Worm (Caenorhabditis elegans) whole organism, mixed stage, embryonic: Measurements from ENCODE around the gene ttbk-7.

ENCODE experiments used
- hlh-1 ChIP-seq: fragments of 150-350 bp; optimal IDR thresholded peaks from 2 replicates; lab custom pipeline; 2014; ENCODE audit warnings: missing biosample characterization, missing genetic modification reagents, missing genetic modification characterization
- lin-13 ChIP-seq: fragments of 150-350 bp; optimal IDR thresholded peaks from 2 replicates; lab custom pipeline; 2014; ENCODE audit warnings: missing biosample characterization, missing genetic modification characterization
- nhr-28 ChIP-seq: fragments of 150-350 bp; optimal IDR thresholded peaks from 2 replicates; lab custom pipeline; 2014; ENCODE audit warnings: missing biosample characterization, missing genetic modification characterization
- unc-39 ChIP-seq: fragments of 150-350 bp; optimal IDR thresholded peaks from 2 replicates; lab custom pipeline; 2014; ENCODE audit warnings: missing biosample characterization, missing genetic modification characterization
- ztf-11 ChIP-seq: fragments of 150-350 bp; optimal IDR thresholded peaks from 2 replicates; lab custom pipeline; 2014; ENCODE audit warnings: missing biosample characterization, missing genetic modification characterization

DNA sequence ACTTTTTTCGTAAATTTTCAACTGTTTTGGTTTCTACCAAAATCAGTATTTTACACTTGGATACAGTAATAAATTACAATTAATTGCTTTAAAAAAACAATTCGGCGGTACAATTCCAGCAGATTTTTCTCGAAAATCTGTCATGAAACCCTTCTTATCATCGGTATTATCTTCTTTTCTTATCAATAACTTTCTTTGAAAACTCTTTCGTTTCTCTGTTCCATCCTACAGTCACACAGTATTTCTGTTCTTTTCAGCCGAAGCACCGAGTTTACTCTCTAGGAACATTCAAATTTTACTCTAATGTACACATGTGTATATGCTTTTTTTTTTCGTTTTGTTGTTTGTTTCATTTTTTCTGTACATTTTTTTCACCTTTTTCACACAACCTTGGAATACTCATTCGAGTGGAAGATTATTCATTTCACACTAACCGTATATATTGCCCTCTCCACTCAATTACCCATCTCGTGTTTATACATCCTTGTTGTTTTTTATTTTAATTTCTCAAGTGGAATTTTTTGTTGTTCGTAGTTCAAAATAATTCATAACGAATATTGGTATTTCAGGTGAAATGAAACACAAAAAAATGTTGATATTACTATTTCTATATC is 14.0 kb upstream of the ttbk-7 start, which contains the start of gene nid-1:
- TF ChIP-seq unc-39 (tag; lab: Kevin White, UChicago) (no peak), nhr-28 (no peak), ztf-11 (tag; lab: Kevin White, UChicago) (no peak), lin-13 (no peak), hlh-1 (tag; lab: Kevin White, UChicago) (no peak)
